Fruit fly (Drosophila melanogaster) whole organism, adult: ENCODE results near the gene galla-2.

Experiments used
- CG11617 ChIP-seq: fragments of 200-800 bp; sonication (Bioruptor generic); optimal IDR thresholded peaks from 2 replicates; lab custom pipeline; 2017; ENCODE audit warnings: mild to moderate bottlenecking, missing biosample characterization, missing genetic modification reagents, missing genetic modification characterization
- CG12768 ChIP-seq: fragments of 200-800 bp; sonication (Bioruptor generic); optimal IDR thresholded peaks from 2 replicates; lab custom pipeline; 2017; ENCODE audit warnings: missing biosample characterization, missing genetic modification characterization, mild to moderate bottlenecking, moderate library complexity, missing genetic modification reagents
- CG14711 ChIP-seq: fragments of 200-800 bp; sonication (Bioruptor generic); optimal IDR thresholded peaks from 2 replicates; lab custom pipeline; 2018; ENCODE audit warnings: missing biosample characterization, mild to moderate bottlenecking, missing genetic modification characterization, moderate library complexity
- CG1620 ChIP-seq: fragments of 200-800 bp; sonication (Bioruptor generic); optimal IDR thresholded peaks from 2 replicates; lab custom pipeline; 2016; ENCODE audit warnings: missing biosample characterization, missing genetic modification characterization
- CG33017 ChIP-seq: fragments of 200-800 bp; sonication (Bioruptor generic); optimal IDR thresholded peaks from 2 replicates; lab custom pipeline; 2018; ENCODE audit warnings: missing biosample characterization, mild to moderate bottlenecking, missing genetic modification characterization, moderate library complexity
- CG5204 ChIP-seq: fragments of 200-800 bp; sonication (Bioruptor generic); optimal IDR thresholded peaks from 2 replicates; lab custom pipeline; 2016; ENCODE audit warnings: missing biosample characterization, missing genetic modification characterization
- CG7045 ChIP-seq: fragments of 200-800 bp; sonication (Bioruptor generic); optimal IDR thresholded peaks from 2 replicates; lab custom pipeline; 2017; ENCODE audit warnings: missing biosample characterization, mild to moderate bottlenecking, missing genetic modification characterization
- CG7101 ChIP-seq: fragments of 200-800 bp; sonication (Bioruptor generic); optimal IDR thresholded peaks from 2 replicates; lab custom pipeline; 2018; ENCODE audit warnings: missing biosample characterization, mild to moderate bottlenecking, missing genetic modification characterization, moderate library complexity
- Clk ChIP-seq: fragments of 200-800 bp; sonication (Bioruptor generic); optimal IDR thresholded peaks from 2 replicates; lab custom pipeline; 2017; ENCODE audit warnings: missing biosample characterization, missing genetic modification characterization
- Crg-1 ChIP-seq: fragments of 200-800 bp; sonication (Bioruptor generic); optimal IDR thresholded peaks from 2 replicates; lab custom pipeline; 2016; ENCODE audit warnings: missing biosample characterization, missing genetic modification characterization
- Hr96 ChIP-seq: fragments of 200-800 bp; sonication (Bioruptor generic); optimal IDR thresholded peaks from 2 replicates; lab custom pipeline; 2016; ENCODE audit warnings: missing biosample characterization, missing genetic modification characterization
- Mnt ChIP-seq: fragments of 200-800 bp; sonication (Bioruptor generic); optimal IDR thresholded peaks from 2 replicates; lab custom pipeline; 2016; ENCODE audit warnings: missing biosample characterization, mild to moderate bottlenecking, missing genetic modification characterization
- bab1 ChIP-seq: fragments of 200-800 bp; sonication (Bioruptor generic); optimal IDR thresholded peaks from 3 replicates; lab custom pipeline; 2019; ENCODE audit warnings: missing biosample characterization, mild to moderate bottlenecking, missing genetic modification characterization, moderate library complexity
- cic ChIP-seq: fragments of 200-800 bp; sonication (Bioruptor generic); optimal IDR thresholded peaks from 2 replicates; lab custom pipeline; 2017; ENCODE audit warnings: missing biosample characterization, mild to moderate bottlenecking, missing genetic modification characterization, moderate library complexity
- cnc ChIP-seq, 2 experiments: fragments of >200 bp; optimal IDR thresholded peaks; 2 replicates each; lab custom pipeline; 2017
- kay ChIP-seq: fragments of 200-800 bp; sonication (Bioruptor generic); peaks from one replicate; lab custom pipeline; 2016; ENCODE audit warnings: missing biosample characterization, missing genetic modification characterization, borderline replicate concordance
- ovo ChIP-seq: fragments of 200-800 bp; sonication (Bioruptor generic); optimal IDR thresholded peaks from 2 replicates; lab custom pipeline; 2016; ENCODE audit warnings: missing biosample characterization, missing genetic modification characterization
- pad ChIP-seq: fragments of 200-800 bp; sonication (Bioruptor generic); optimal IDR thresholded peaks from 3 replicates; lab custom pipeline; 2017; ENCODE audit warnings: missing biosample characterization, missing genetic modification characterization, mild to moderate bottlenecking, moderate library complexity, missing genetic modification reagents
- tj ChIP-seq: fragments of 200-800 bp; sonication (Bioruptor generic); optimal IDR thresholded peaks from 3 replicates; lab custom pipeline; 2017; ENCODE audit warnings: missing biosample characterization, mild to moderate bottlenecking, missing genetic modification characterization, moderate library complexity
- toe ChIP-seq: fragments of 200-800 bp; sonication (Bioruptor generic); optimal IDR thresholded peaks from 2 replicates; lab custom pipeline; 2016; ENCODE audit warnings: missing biosample characterization, missing genetic modification characterization

galla-2 gene

dm6 chr3L:10853618-10854017 lies 29.1 kb upstream of the galla-2 start:
- no peak for TF ChIP-seq CG33017 (tag; lab: Kevin White, UChicago)
- TF ChIP-seq CG11617 (GFP tag; lab: Kevin White, UChicago) = no peak
- no peak for TF ChIP-seq Crg-1 (GFP tag; lab: Kevin White, UChicago)
- TF ChIP-seq CG7045 = no peak
- no peak for TF ChIP-seq Hr96 (GFP tag; lab: Kevin White, UChicago)
- TF ChIP-seq Clk (GFP tag; lab: Kevin White, UChicago) = no peak
- no peak for TF ChIP-seq cnc (optimal IDR thresholded peaks at IDR 0.05; lab: Kevin White, UChicago)
- no peak for TF ChIP-seq tj
- no peak for TF ChIP-seq toe (GFP tag; lab: Kevin White, UChicago)
- TF ChIP-seq CG12768 (GFP tag; lab: Kevin White, UChicago) = no peak
- no peak for TF ChIP-seq bab1

dm6 chr3L:10854026-10854425 lies 28.7 kb upstream of the galla-2 start:
- no peak for TF ChIP-seq ovo
- TF ChIP-seq bab1 = no peak
- TF ChIP-seq CG7101 (tag; lab: Kevin White, UChicago) = no peak
- TF ChIP-seq Hr96 (GFP tag; lab: Kevin White, UChicago) = no peak
- no peak for TF ChIP-seq Crg-1 (GFP tag; lab: Kevin White, UChicago)
- peak; percentile 77 for TF ChIP-seq tj
- no peak for TF ChIP-seq CG33017 (tag; lab: Kevin White, UChicago)

- TF ChIP-seq CG12768 (GFP tag; lab: Kevin White, UChicago) (peak; percentile 29), CG33017 (tag; lab: Kevin White, UChicago) (peak; percentile 21), CG11617 (GFP tag; lab: Kevin White, UChicago) (peak; percentile 2), CG7045 (peak; percentile 23), cic (no peak), CG5204 (GFP tag; lab: Kevin White, UChicago) (peak; percentile 22), kay (GFP tag; lab: Kevin White, UChicago) (peak; percentile 52), tj (no peak), toe (GFP tag; lab: Kevin White, UChicago) (peak; percentile 15)
These were observed 27.8 kb upstream of the galla-2 start for dm6 chr3L:10854801-10855418.

dm6 chr3L:10855419-10856213 lies 27.1 kb upstream of the galla-2 start:
- TF ChIP-seq cic (no peak), cnc (optimal IDR thresholded peaks at IDR 0.05; lab: Kevin White, UChicago) (no peak), CG33017 (tag; lab: Kevin White, UChicago) (peak; percentile 52), ovo (no peak), pad (peak; percentile 19), toe (GFP tag; lab: Kevin White, UChicago) (no peak), CG11617 (GFP tag; lab: Kevin White, UChicago) (peak; percentile 8), tj (no peak), Mnt (GFP tag; lab: Kevin White, UChicago) (no peak), CG5204 (GFP tag; lab: Kevin White, UChicago) (no peak), bab1 (no peak), Crg-1 (GFP tag; lab: Kevin White, UChicago) (no peak), Hr96 (GFP tag; lab: Kevin White, UChicago) (no peak), CG7045 (peak; percentile 60), Clk (GFP tag; lab: Kevin White, UChicago) (peak; percentile 35), CG14711 (tag; lab: Kevin White, UChicago) (peak; percentile 9), CG7101 (tag; lab: Kevin White, UChicago) (peak; percentile 61), kay (GFP tag; lab: Kevin White, UChicago) (no peak), CG1620 (GFP tag; lab: Kevin White, UChicago) (no peak), CG12768 (GFP tag; lab: Kevin White, UChicago) (peak; percentile 54)

dm6 chr3L:10856534-10857030 lies 26.1 kb upstream of the galla-2 start:
- TF ChIP-seq CG5204 (GFP tag; lab: Kevin White, UChicago) (no peak), ovo (no peak), bab1 (no peak), CG7101 (tag; lab: Kevin White, UChicago) (no peak), kay (GFP tag; lab: Kevin White, UChicago) (no peak), toe (GFP tag; lab: Kevin White, UChicago) (peak; percentile 13), CG11617 (GFP tag; lab: Kevin White, UChicago) (no peak), Clk (GFP tag; lab: Kevin White, UChicago) (no peak), tj (peak; percentile 37), Mnt (GFP tag; lab: Kevin White, UChicago) (peak; percentile 19), pad (peak; percentile 78), Hr96 (GFP tag; lab: Kevin White, UChicago) (peak; percentile 28), CG14711 (tag; lab: Kevin White, UChicago) (no peak), Crg-1 (GFP tag; lab: Kevin White, UChicago) (no peak), CG7045 (no peak), cnc (optimal IDR thresholded peaks at IDR 0.05; lab: Kevin White, UChicago) (no peak), CG33017 (tag; lab: Kevin White, UChicago) (peak; percentile 1), CG12768 (GFP tag; lab: Kevin White, UChicago) (peak; percentile 61), CG1620 (GFP tag; lab: Kevin White, UChicago) (no peak), cic (peak; percentile 57)
